Fruit fly (Drosophila melanogaster): Measurements from ENCODE around the gene LPCAT.

The LPCAT gene

DNA sequence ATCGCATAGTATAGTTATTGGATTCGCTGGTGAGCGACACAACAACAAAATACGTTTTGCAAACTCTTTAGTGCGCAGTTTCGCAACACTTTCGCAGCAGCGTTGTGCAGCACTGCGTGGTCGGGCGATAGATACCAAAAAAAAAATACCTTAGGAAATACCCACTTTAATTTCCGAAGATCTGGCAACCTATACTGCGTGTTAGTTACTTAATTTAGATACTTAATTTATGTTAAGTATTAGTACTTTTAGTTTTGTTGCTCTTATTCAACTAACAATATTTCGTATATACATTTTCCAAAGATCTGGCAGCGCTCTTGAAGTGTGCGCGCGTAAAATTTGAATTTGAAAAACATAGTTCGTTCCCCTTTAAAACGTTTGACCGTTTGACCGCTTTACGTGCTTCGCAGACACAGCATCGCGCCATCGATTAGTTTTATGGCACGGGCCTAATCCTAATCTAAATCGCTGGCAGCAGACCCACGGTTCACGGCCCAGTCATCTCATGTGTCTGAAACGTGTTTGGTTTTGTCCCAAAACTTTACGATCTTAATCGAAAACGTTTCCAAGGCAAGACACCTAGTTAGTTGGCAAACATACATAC, at the start of gene LPCAT (continued):
- TF ChIP-seq CG6792 (GFP tag; optimal IDR thresholded peaks at IDR 0.05): no peak
- peak; percentile 23 for TF ChIP-seq Smox (GFP tag; optimal IDR thresholded peaks at IDR 0.05)
- no peak for TF ChIP-seq dsx (GFP tag; optimal IDR thresholded peaks at IDR 0.05; ENCODE audit: poor library complexity, severe bottlenecking)
- TF ChIP-seq Hr38 (GFP tag; optimal IDR thresholded peaks at IDR 0.05): no peak
- TF ChIP-seq CG16779 (tag; optimal IDR thresholded peaks at IDR 0.05): no peak
- TF ChIP-seq CG34406 (GFP tag; optimal IDR thresholded peaks at IDR 0.05): no peak
- no peak for TF ChIP-seq fd85E (GFP tag; optimal IDR thresholded peaks at IDR 0.05)
- TF ChIP-seq pdm3 (GFP tag; optimal IDR thresholded peaks at IDR 0.05): peak; percentile 36
- TF ChIP-seq CG15336 (GFP tag; IDR thresholded peaks at IDR 0.05): 0 out of 2 replicates have a peak, but pooled peaks have one; percentile 41

DNA sequence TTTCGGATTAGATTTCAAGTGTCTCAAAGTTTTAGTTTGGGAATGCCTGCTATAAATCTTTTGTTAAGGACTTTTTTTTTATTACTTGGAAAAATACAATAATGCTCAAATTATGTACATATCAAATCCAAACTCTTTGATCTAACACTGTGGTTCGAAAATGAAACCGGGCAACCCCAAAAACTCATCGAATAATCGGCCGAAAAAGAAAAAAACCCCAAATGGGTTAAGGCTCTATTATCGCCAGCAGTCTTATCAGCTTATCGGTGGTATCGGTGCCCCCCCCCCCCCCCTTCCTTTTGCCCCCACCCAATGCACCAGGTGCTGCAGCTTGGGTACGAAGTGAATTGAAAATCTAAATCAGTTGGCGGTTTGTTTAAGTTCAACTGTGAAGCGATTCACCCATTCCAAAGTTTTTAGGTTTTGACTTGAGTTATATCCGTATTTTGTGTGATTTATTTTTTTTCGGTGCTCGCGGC, 37.9 kb upstream of the LPCAT start:
- no peak for TF ChIP-seq CG7368 (GFP tag; optimal IDR thresholded peaks at IDR 0.05)
- TF ChIP-seq Hr38 (GFP tag; optimal IDR thresholded peaks at IDR 0.05): no peak
- TF ChIP-seq fd59A (GFP tag; optimal IDR thresholded peaks at IDR 0.05): no peak
- TF ChIP-seq Smox (GFP tag; optimal IDR thresholded peaks at IDR 0.05): no peak

DNA sequence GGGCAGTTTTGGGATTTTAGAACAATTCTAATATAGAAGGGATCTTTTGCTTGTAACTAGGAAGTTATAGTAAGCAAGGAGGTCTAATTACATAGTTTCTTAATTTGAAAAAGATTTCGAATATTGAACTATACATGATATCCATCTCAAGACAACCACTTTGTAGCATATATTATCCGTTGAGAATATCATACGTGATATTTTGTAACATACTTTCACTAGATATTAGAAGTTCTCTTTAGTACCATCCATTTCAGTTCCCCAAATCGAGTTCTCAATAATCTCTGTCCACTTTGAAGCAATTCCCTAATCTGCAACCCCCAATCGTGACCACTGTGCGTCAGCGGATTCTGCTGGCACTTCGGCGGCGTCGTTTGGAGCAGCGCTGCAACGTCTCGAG, 35.7 kb upstream of the LPCAT start:
- no peak for TF ChIP-seq CG6163 (GFP tag; IDR thresholded peaks at IDR 0.05)
- TF ChIP-seq Eip78C (GFP tag): peak; percentile 82
- TF ChIP-seq CG11902 (GFP tag; optimal IDR thresholded peaks at IDR 0.05): no peak
- no peak for TF ChIP-seq CG7368 (GFP tag; optimal IDR thresholded peaks at IDR 0.05)
- TF ChIP-seq CG8119 (GFP tag; IDR thresholded peaks at IDR 0.05): no peak
- TF ChIP-seq cyc (GFP tag; optimal IDR thresholded peaks at IDR 0.05): peak; percentile 16
- peak; percentile 39 for TF ChIP-seq lz (GFP tag; optimal IDR thresholded peaks at IDR 0.05)
- TF ChIP-seq Smox (GFP tag; optimal IDR thresholded peaks at IDR 0.05): no peak
- TF ChIP-seq esn (GFP tag; optimal IDR thresholded peaks at IDR 0.05): peak; percentile 52
- no peak for TF ChIP-seq CG8319 (GFP tag; optimal IDR thresholded peaks at IDR 0.05)
- no peak for TF ChIP-seq Gug (GFP tag; IDR thresholded peaks at IDR 0.05)
- no peak for TF ChIP-seq ss (GFP tag; optimal IDR thresholded peaks at IDR 0.05)
- TF ChIP-seq CG10669 (GFP tag; optimal IDR thresholded peaks at IDR 0.05): no peak
- TF ChIP-seq fd59A (GFP tag; optimal IDR thresholded peaks at IDR 0.05): no peak
- no peak for TF ChIP-seq CG8632 (GFP tag; optimal IDR thresholded peaks at IDR 0.05)
- TF ChIP-seq topi (GFP tag; optimal IDR thresholded peaks at IDR 0.05): peak; percentile 37
- TF ChIP-seq CG16779 (tag; optimal IDR thresholded peaks at IDR 0.05): no peak
- TF ChIP-seq Sox14 (GFP tag; optimal IDR thresholded peaks at IDR 0.05): no peak
- TF ChIP-seq Ets96B (tag; optimal IDR thresholded peaks at IDR 0.05): no peak
- TF ChIP-seq eg (GFP tag; IDR thresholded peaks at IDR 0.05): no peak
- TF ChIP-seq CG34406 (GFP tag; optimal IDR thresholded peaks at IDR 0.05): no peak
- TF ChIP-seq vri (GFP tag; optimal IDR thresholded peaks at IDR 0.05): no peak
- TF ChIP-seq achi (GFP tag; optimal IDR thresholded peaks at IDR 0.05): no peak
- no peak for TF ChIP-seq dsx (GFP tag; optimal IDR thresholded peaks at IDR 0.05; ENCODE audit: poor library complexity, severe bottlenecking)
- no peak for TF ChIP-seq CG1621 (tag; optimal IDR thresholded peaks at IDR 0.05)
- no peak for TF ChIP-seq CG6854 (GFP tag; optimal IDR thresholded peaks at IDR 0.05)
- no peak for TF ChIP-seq Sox102F (GFP tag; optimal IDR thresholded peaks at IDR 0.05)
- peak; percentile 31 for TF ChIP-seq Hr39 (GFP tag; optimal IDR thresholded peaks at IDR 0.05)
- peak; percentile 37 for TF ChIP-seq CG31627 (GFP tag; optimal IDR thresholded peaks at IDR 0.05)
- peak; percentile 22 for TF ChIP-seq Met (GFP tag; optimal IDR thresholded peaks at IDR 0.05)
- no peak for TF ChIP-seq Blimp-1 (GFP tag; optimal IDR thresholded peaks at IDR 0.05)
- no peak for TF ChIP-seq CG4318 (GFP tag; optimal IDR thresholded peaks at IDR 0.05)
- no peak for TF ChIP-seq Eip75B (GFP tag; optimal IDR thresholded peaks at IDR 0.05)
- peak; percentile 72 for TF ChIP-seq svp (GFP tag)
- TF ChIP-seq spab (GFP tag; optimal IDR thresholded peaks at IDR 0.05): no peak
- no peak for TF ChIP-seq CG32006 (GFP tag; optimal IDR thresholded peaks at IDR 0.05)
- TF ChIP-seq CG11294 (GFP tag; IDR thresholded peaks at IDR 0.05): no peak
- TF ChIP-seq pdm3 (GFP tag; optimal IDR thresholded peaks at IDR 0.05): no peak
- TF ChIP-seq net (GFP tag; optimal IDR thresholded peaks at IDR 0.05): no peak
- no peak for TF ChIP-seq CG10631 (GFP tag; optimal IDR thresholded peaks at IDR 0.05)
- TF ChIP-seq OdsH (GFP tag; optimal IDR thresholded peaks at IDR 0.05): no peak
- TF ChIP-seq CG6808 (GFP tag; optimal IDR thresholded peaks at IDR 0.05): no peak
- no peak for TF ChIP-seq fkh (GFP tag; optimal IDR thresholded peaks at IDR 0.05)
